Fruit fly (Drosophila melanogaster): ENCODE results near the gene ninaA.

Gene ninaA

dm6 chr2L:843850-844791, 33.0 kb upstream of the ninaA start (continued):
- TF ChIP-seq HLH3B (GFP tag; IDR thresholded peaks at IDR 0.05) (0 out of 2 replicates have a peak, but pooled peaks have one; percentile 11), ci (GFP tag; IDR thresholded peaks at IDR 0.05) (peak; percentile 62; the same call in 2 of the 3 replicates), sr (GFP tag; IDR thresholded peaks at IDR 0.05) (peak; percentile 88), CG11093 (GFP tag; IDR thresholded peaks at IDR 0.05) (no peak), so (GFP tag; IDR thresholded peaks at IDR 0.05) (peak; percentile 6; the same call in 1 of the 3 replicates)

DNA sequence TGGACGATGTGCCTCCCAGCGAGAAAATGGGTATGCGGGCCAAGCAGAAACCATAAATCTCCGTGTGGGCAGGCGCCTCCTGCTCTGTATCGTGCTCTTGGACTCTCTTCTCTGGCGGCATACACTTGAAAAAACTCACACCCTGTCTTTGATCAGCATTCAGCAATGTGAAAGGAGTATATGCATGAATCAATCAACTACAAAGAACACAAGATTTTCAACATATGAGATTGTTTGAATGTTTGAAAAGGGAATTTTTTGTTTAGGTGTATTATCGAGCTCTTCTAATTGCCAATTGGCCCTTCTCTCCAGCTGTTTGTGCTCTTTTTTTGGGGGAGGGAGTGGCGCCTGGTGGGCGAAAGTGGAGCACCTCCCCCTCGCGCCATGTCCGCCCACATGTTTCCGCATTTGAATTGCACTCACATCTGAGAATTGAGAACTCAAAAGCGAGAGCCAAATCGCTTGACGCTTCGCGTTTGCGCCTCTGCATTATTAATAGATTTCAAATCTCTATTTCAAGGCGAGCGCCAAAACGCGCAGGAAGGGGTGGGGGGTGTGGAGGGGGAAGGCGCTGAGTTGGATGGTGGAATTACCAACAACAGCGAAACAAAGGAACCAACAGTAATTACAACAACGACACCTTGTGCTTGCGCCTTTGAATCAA, 31.6 kb upstream of the ninaA start:
- TF ChIP-seq ken (GFP tag; IDR thresholded peaks at IDR 0.05) (peak; percentile 90), fd102C (GFP tag; optimal IDR thresholded peaks at IDR 0.05) (no peak), run (tag; optimal IDR thresholded peaks at IDR 0.05) (peak; percentile 54), CoRest (tag; optimal IDR thresholded peaks at IDR 0.05) (peak; percentile 85), CG10267 (tag; optimal IDR thresholded peaks at IDR 0.05) (peak; percentile 68), Ptx1 (GFP tag; IDR thresholded peaks at IDR 0.05) (peak; percentile 93), CG6175 (GFP tag; IDR thresholded peaks at IDR 0.05) (peak; percentile 83), CG10543 (GFP tag; optimal IDR thresholded peaks at IDR 0.05) (peak; percentile 62), ttk (GFP tag; IDR thresholded peaks at IDR 0.05) (peak; percentile 86), twi (tag; optimal IDR thresholded peaks at IDR 0.05) (peak; percentile 59), CG6654 (GFP tag; optimal IDR thresholded peaks at IDR 0.05) (peak; percentile 58), Bteb2 (GFP tag; optimal IDR thresholded peaks at IDR 0.05) (peak; percentile 85), CG30431 (GFP tag; optimal IDR thresholded peaks at IDR 0.05) (peak; percentile 75), CG8944 (GFP tag; optimal IDR thresholded peaks at IDR 0.05) (peak; percentile 84), knrl (GFP tag; IDR thresholded peaks at IDR 0.05; ENCODE audit: partially characterized antibody) (no peak), CG9817 (tag; optimal IDR thresholded peaks at IDR 0.05) (peak; percentile 88), CG15073 (GFP tag; optimal IDR thresholded peaks at IDR 0.05) (peak; percentile 8), fd3F (GFP tag; optimal IDR thresholded peaks at IDR 0.05) (peak; percentile 83), D19A (tag; optimal IDR thresholded peaks at IDR 0.05) (peak; percentile 72), CG17612 (GFP tag; IDR thresholded peaks at IDR 0.05) (peak; percentile 82), CG5953 (GFP tag; IDR thresholded peaks at IDR 0.05) (peak; percentile 89), ranshi (GFP tag; IDR thresholded peaks at IDR 0.05) (peak; percentile 87), p53 (GFP tag; optimal IDR thresholded peaks at IDR 0.05) (peak; percentile 60), CG10565 (GFP tag; optimal IDR thresholded peaks at IDR 0.05) (peak; percentile 17), Myb (GFP tag; optimal IDR thresholded peaks at IDR 0.05) (peak; percentile 76), gce (GFP tag; IDR thresholded peaks at IDR 0.05) (peak; percentile 69; the same call in 1 of the 3 replicates), emc (GFP tag; optimal IDR thresholded peaks at IDR 0.05) (peak; percentile 80), gfzf (GFP tag; optimal IDR thresholded peaks at IDR 0.05) (no peak), CG12744 (GFP tag; optimal IDR thresholded peaks at IDR 0.05) (peak; percentile 78), NfI (GFP tag; optimal IDR thresholded peaks at IDR 0.05) (peak; percentile 92), disco-r (GFP tag; optimal IDR thresholded peaks at IDR 0.05) (peak; percentile 73), schlank (tag; optimal IDR thresholded peaks at IDR 0.05) (peak; percentile 79), HLH54F (GFP tag; optimal IDR thresholded peaks at IDR 0.05) (peak; percentile 82), CG10462 (GFP tag; optimal IDR thresholded peaks at IDR 0.05) (peak; percentile 16), kay (GFP tag; optimal IDR thresholded peaks at IDR 0.05) (peak; percentile 65), CG1647 (GFP tag; optimal IDR thresholded peaks at IDR 0.05) (peak; percentile 88), cg (GFP tag; optimal IDR thresholded peaks at IDR 0.05) (no peak), CG2116 (GFP tag; optimal IDR thresholded peaks at IDR 0.05) (peak; percentile 21), CG11093 (GFP tag; IDR thresholded peaks at IDR 0.05) (peak; percentile 87; the same call in 2 of the 3 replicates), TFAM (GFP tag; optimal IDR thresholded peaks at IDR 0.05) (no peak), tin (GFP tag; optimal IDR thresholded peaks at IDR 0.05) (peak; percentile 80), Dip3 (GFP tag; optimal IDR thresholded peaks at IDR 0.05) (peak; percentile 69)

Data from whole organism, embryonic.